Fruit fly (Drosophila melanogaster): ENCODE measurements around the gene dyw.

dm6 chrX:2658258-2658853, 35.3 kb downstream of the dyw start:
- no peak for TF ChIP-seq Sin3A (optimal IDR thresholded peaks at IDR 0.05)
- no peak for TF ChIP-seq h (optimal IDR thresholded peaks at IDR 0.05)
- no peak for TF ChIP-seq insv (optimal IDR thresholded peaks at IDR 0.05)
- TF ChIP-seq psq (optimal IDR thresholded peaks at IDR 0.05): no peak
- TF ChIP-seq ttk (optimal IDR thresholded peaks at IDR 0.05): no peak
